Fruit fly (Drosophila melanogaster) whole organism, embryonic: ENCODE measurements around the gene CG15629.
A peak's percentile ranks its signal among the peaks of the same experiment; 100 is the strongest.

Experiments
- Awh ChIP-seq: fragments of 200-800 bp; sonication (Bioruptor generic); IDR thresholded peaks from 2 replicates; pipeline ENCODE4, ENCODE4 v1.3.6; 2022; ENCODE audit warnings: missing biosample characterization, missing genetic modification characterization
- CG11723 ChIP-seq: fragments of 200-800 bp; sonication (Bioruptor generic); optimal IDR thresholded peaks from 2 replicates; lab custom pipeline; 2017; ENCODE audit warnings: missing biosample characterization, mild to moderate bottlenecking, missing genetic modification characterization
- CG12391 ChIP-seq: fragments of 200-800 bp; sonication (Bioruptor generic); optimal IDR thresholded peaks from 3 replicates; lab custom pipeline; 2018; ENCODE audit warnings: missing biosample characterization, mild to moderate bottlenecking, missing genetic modification characterization, moderate library complexity
- CG12659 ChIP-seq: fragments of 200-800 bp; sonication (Bioruptor generic); optimal IDR thresholded peaks from 3 replicates; lab custom pipeline; 2017; ENCODE audit warnings: mild to moderate bottlenecking, missing biosample characterization, missing genetic modification reagents, missing genetic modification characterization
- CG12744 ChIP-seq: fragments of 200-800 bp; sonication (Bioruptor generic); optimal IDR thresholded peaks from 2 replicates; lab custom pipeline; 2016; ENCODE audit warnings: missing biosample characterization, missing genetic modification characterization
- CG13894 ChIP-seq: fragments of 200-800 bp; sonication (Bioruptor generic); optimal IDR thresholded peaks from 3 replicates; lab custom pipeline; 2018; ENCODE audit warnings: missing biosample characterization, mild to moderate bottlenecking, missing genetic modification characterization, moderate library complexity
- CG14014 ChIP-seq: fragments of 200-800 bp; sonication (Bioruptor generic); IDR thresholded peaks from 2 replicates; pipeline ENCODE4 v1.3.6; 2022; ENCODE audit warnings: missing biosample characterization, missing genetic modification characterization
- CG14050 ChIP-seq: fragments of 200-800 bp; sonication (Bioruptor generic); IDR thresholded peaks from 3 replicates; pipeline ENCODE4 v1.3.6; 2022; ENCODE audit warnings: missing biosample characterization, missing genetic modification characterization
- CG14667 ChIP-seq: fragments of 200-800 bp; sonication (Bioruptor generic); IDR thresholded peaks from 2 replicates; pipeline ENCODE4 v1.3.6; 2022; ENCODE audit warnings: missing biosample characterization, missing genetic modification characterization
- CG15269 ChIP-seq: fragments of 200-800 bp; sonication (Bioruptor generic); optimal IDR thresholded peaks from 2 replicates; lab custom pipeline; 2018; ENCODE audit warnings: missing biosample characterization, mild to moderate bottlenecking, missing genetic modification characterization, moderate library complexity
- CG15479 ChIP-seq: fragments of 200-800 bp; sonication (Bioruptor generic); optimal IDR thresholded peaks from 3 replicates; lab custom pipeline; 2019; ENCODE audit warnings: missing biosample characterization, mild to moderate bottlenecking, missing genetic modification characterization, moderate library complexity
- CG17328 ChIP-seq: fragments of 200-800 bp; sonication (Bioruptor generic); IDR thresholded peaks from 2 replicates; pipeline ENCODE4 v1.3.6; 2022; ENCODE audit warnings: missing biosample characterization, missing genetic modification characterization
- CG18764 ChIP-seq: fragments of 200-800 bp; sonication (Bioruptor generic); optimal IDR thresholded peaks from 3 replicates; lab custom pipeline; 2016; ENCODE audit warnings: missing biosample characterization, missing genetic modification characterization
- CG2712 ChIP-seq: fragments of 200-800 bp; optimal IDR thresholded peaks from 3 replicates; lab custom pipeline; 2019; ENCODE audit warnings: missing biosample characterization, mild to moderate bottlenecking, missing genetic modification characterization, moderate library complexity
- CG3847 ChIP-seq: fragments of 200-800 bp; sonication (Bioruptor generic); IDR thresholded peaks from 2 replicates; pipeline ENCODE4 v1.3.6; 2022; ENCODE audit warnings: missing biosample characterization, missing genetic modification characterization
- CG4328 ChIP-seq: fragments of 200-800 bp; sonication (Bioruptor generic); optimal IDR thresholded peaks from 3 replicates; lab custom pipeline; 2017; ENCODE audit warnings: missing biosample characterization, missing genetic modification reagents, missing genetic modification characterization
- CG43689 ChIP-seq: fragments of 200-800 bp; sonication (Bioruptor generic); IDR thresholded peaks from 2 replicates; pipeline ENCODE4 v1.3.6; 2022; ENCODE audit warnings: missing biosample characterization, missing genetic modification characterization
- Dbx ChIP-seq: fragments of 200-800 bp; sonication (Bioruptor generic); IDR thresholded peaks from 3 replicates; pipeline ENCODE4 v1.3.6; 2022; ENCODE audit warnings: missing biosample characterization, missing genetic modification characterization
- Deaf1 ChIP-seq: fragments of 200-800 bp; optimal IDR thresholded peaks from 3 replicates; lab custom pipeline; 2019; ENCODE audit warnings: missing biosample characterization, mild to moderate bottlenecking, missing genetic modification characterization, moderate library complexity
- E2f2 ChIP-seq: fragments of 200-800 bp; sonication (Bioruptor generic); IDR thresholded peaks from 2 replicates; pipeline ENCODE4 v1.3.6; 2022; ENCODE audit warnings: missing biosample characterization, missing genetic modification characterization
- Eip74EF ChIP-seq, 2 experiments: fragments of 200-800 bp in 1 of 2; fragments of >200 bp in 1 of 2; sonication (Bioruptor generic) in 1 of 2; optimal IDR thresholded peaks; 2 replicates each; lab custom pipeline; 2017 to 2019; ENCODE audit warnings: missing biosample characterization in 2 of 2, missing genetic modification characterization in 2 of 2, mild to moderate bottlenecking in 1 of 2, moderate library complexity in 1 of 2
- HLH3B ChIP-seq: fragments of 200-800 bp; sonication (Bioruptor generic); IDR thresholded peaks from 2 replicates; pipeline ENCODE4 v1.3.6; 2022; ENCODE audit warnings: missing biosample characterization, missing genetic modification characterization
- Hr51 ChIP-seq, 2 experiments: fragments of 200-800 bp; sonication (Bioruptor generic); optimal IDR thresholded peaks; 2 replicates in 1 of 2; 3 replicates in 1 of 2; lab custom pipeline; 2016 to 2018; ENCODE audit warnings: missing biosample characterization in 2 of 2, missing genetic modification characterization in 2 of 2, mild to moderate bottlenecking in 1 of 2, moderate library complexity in 1 of 2
- NC2α ChIP-seq: fragments of 200-800 bp; sonication (Bioruptor generic); optimal IDR thresholded peaks from 2 replicates; lab custom pipeline; 2016; ENCODE audit warnings: missing biosample characterization, missing genetic modification characterization
- Nf-YC ChIP-seq: fragments of 200-800 bp; optimal IDR thresholded peaks from 3 replicates; lab custom pipeline; 2019; ENCODE audit warnings: missing biosample characterization, mild to moderate bottlenecking, missing genetic modification characterization, moderate library complexity
- NfI ChIP-seq: fragments of 200-800 bp; sonication (Bioruptor generic); optimal IDR thresholded peaks from 3 replicates; lab custom pipeline; 2018; ENCODE audit warnings: missing biosample characterization, mild to moderate bottlenecking, missing genetic modification characterization, moderate library complexity
- Oaz ChIP-seq: fragments of 200-800 bp; sonication (Bioruptor generic); IDR thresholded peaks from 2 replicates; pipeline ENCODE4 v1.3.6; 2022; ENCODE audit warnings: missing biosample characterization, missing genetic modification characterization
- Pdp1 ChIP-seq, 2 experiments: fragments of 200-800 bp; sonication (Bioruptor generic); optimal IDR thresholded peaks; 3 replicates each; lab custom pipeline; 2016; ENCODE audit warnings: missing biosample characterization in 2 of 2, missing genetic modification characterization in 2 of 2, mild to moderate bottlenecking in 1 of 2, moderate library complexity in 1 of 2
- Ptx1 ChIP-seq: fragments of 200-800 bp; sonication (Bioruptor generic); IDR thresholded peaks from 2 replicates; pipeline ENCODE4 v1.3.6; 2022; ENCODE audit warnings: missing biosample characterization, missing genetic modification characterization
- Scr ChIP-seq: fragments of 200-800 bp; sonication (Bioruptor generic); IDR thresholded peaks from 2 replicates; pipeline ENCODE4 v1.3.6; 2022; ENCODE audit warnings: missing biosample characterization, missing genetic modification characterization; ENCODE audit not compliant: partially characterized antibody
- bsh ChIP-seq, 2 experiments: fragments of 200-800 bp; sonication (Bioruptor generic); optimal IDR thresholded peaks; 2 replicates each; lab custom pipeline; 2017 to 2018; ENCODE audit warnings: mild to moderate bottlenecking in 2 of 2, missing biosample characterization in 2 of 2, missing genetic modification characterization in 2 of 2, moderate library complexity in 1 of 2
- crol ChIP-seq: fragments of 200-800 bp; sonication (Bioruptor generic); IDR thresholded peaks from 2 replicates; pipeline ENCODE4 v1.3.6; 2022; ENCODE audit warnings: missing biosample characterization, missing genetic modification characterization
- dimm ChIP-seq: fragments of 200-800 bp; sonication (Bioruptor generic); IDR thresholded peaks from 2 replicates; pipeline ENCODE4 v1.3.6; 2022; ENCODE audit warnings: missing biosample characterization, missing genetic modification characterization
- fd3F ChIP-seq: fragments of 200-800 bp; sonication (Bioruptor generic); optimal IDR thresholded peaks from 2 replicates; lab custom pipeline; 2018; ENCODE audit warnings: missing biosample characterization, mild to moderate bottlenecking, missing genetic modification characterization, moderate library complexity
- hkb ChIP-seq, 2 experiments: fragments of 200-800 bp in 1 of 2; fragments of >200 bp in 1 of 2; sonication (Bioruptor generic) in 1 of 2; IDR thresholded peaks in 1 of 2; optimal IDR thresholded peaks in 1 of 2; 2 replicates each; pipeline versions ENCODE4 v1.3.6 to Lab custom; 2017 to 2022; ENCODE audit warnings: missing biosample characterization in 1 of 2, missing genetic modification characterization in 1 of 2
- nerfin-2 ChIP-seq: fragments of 200-800 bp; sonication (Bioruptor generic); IDR thresholded peaks from 2 replicates; pipeline ENCODE4 v1.3.6; 2022; ENCODE audit warnings: missing biosample characterization, missing genetic modification characterization; ENCODE audit not compliant: partially characterized antibody
- oc ChIP-seq: fragments of 200-800 bp; sonication (Bioruptor generic); optimal IDR thresholded peaks from 2 replicates; lab custom pipeline; 2018; ENCODE audit warnings: missing biosample characterization, mild to moderate bottlenecking, missing genetic modification characterization, moderate library complexity
- p53 ChIP-seq: fragments of 200-800 bp; sonication (Bioruptor generic); optimal IDR thresholded peaks from 2 replicates; lab custom pipeline; 2016; ENCODE audit warnings: missing biosample characterization, missing genetic modification characterization
- psq ChIP-seq: fragments of 200-800 bp; sonication (Bioruptor generic); optimal IDR thresholded peaks from 2 replicates; lab custom pipeline; 2017; ENCODE audit warnings: missing biosample characterization, missing genetic modification characterization
- row ChIP-seq: fragments of 200-800 bp; sonication (Bioruptor generic); IDR thresholded peaks from 3 replicates; pipeline ENCODE4 v1.3.6; 2022; ENCODE audit warnings: missing biosample characterization, missing genetic modification characterization
- seq ChIP-seq: fragments of 200-800 bp; sonication (Bioruptor generic); IDR thresholded peaks from 2 replicates; pipeline ENCODE4 v1.3.6; 2022; ENCODE audit warnings: missing biosample characterization, missing genetic modification characterization
- sisA ChIP-seq: fragments of 200-800 bp; sonication (Bioruptor generic); IDR thresholded peaks from 2 replicates; pipeline ENCODE4 v1.3.6; 2022; ENCODE audit warnings: missing biosample characterization, missing genetic modification characterization
- so ChIP-seq: fragments of 200-800 bp; sonication (Bioruptor generic); IDR thresholded peaks from 3 replicates; pipeline ENCODE4 v1.3.6; 2022; ENCODE audit warnings: missing biosample characterization, missing genetic modification characterization
- stc ChIP-seq: fragments of 200-800 bp; sonication (Bioruptor generic); IDR thresholded peaks from 2 replicates; pipeline ENCODE4 v1.3.6; 2022; ENCODE audit warnings: missing biosample characterization, missing genetic modification characterization
- tll ChIP-seq, 2 experiments: fragments of 200-800 bp in 1 of 2; fragments of >200 bp in 1 of 2; sonication (Bioruptor generic) in 1 of 2; optimal IDR thresholded peaks; 2 replicates each; lab custom pipeline; 2017 to 2019; ENCODE audit warnings: missing biosample characterization in 2 of 2, missing genetic modification characterization in 2 of 2, mild to moderate bottlenecking in 1 of 2, moderate library complexity in 1 of 2
- trem ChIP-seq: fragments of 200-800 bp; optimal IDR thresholded peaks from 3 replicates; lab custom pipeline; 2019; ENCODE audit warnings: missing biosample characterization, mild to moderate bottlenecking, missing genetic modification characterization, moderate library complexity
- unpg ChIP-seq: fragments of 200-800 bp; sonication (Bioruptor generic); optimal IDR thresholded peaks from 3 replicates; lab custom pipeline; 2018; ENCODE audit warnings: missing biosample characterization, mild to moderate bottlenecking, missing genetic modification characterization, moderate library complexity
- vvl ChIP-seq: fragments of 200-800 bp; sonication (Bioruptor generic); IDR thresholded peaks from 2 replicates; pipeline ENCODE4 v1.3.6; 2022; ENCODE audit warnings: missing biosample characterization, missing genetic modification characterization
- zf30C ChIP-seq: fragments of 200-800 bp; sonication (Bioruptor generic); optimal IDR thresholded peaks from 3 replicates; lab custom pipeline; 2018; ENCODE audit warnings: missing biosample characterization, mild to moderate bottlenecking, missing genetic modification characterization

Gene CG15629

DNA sequence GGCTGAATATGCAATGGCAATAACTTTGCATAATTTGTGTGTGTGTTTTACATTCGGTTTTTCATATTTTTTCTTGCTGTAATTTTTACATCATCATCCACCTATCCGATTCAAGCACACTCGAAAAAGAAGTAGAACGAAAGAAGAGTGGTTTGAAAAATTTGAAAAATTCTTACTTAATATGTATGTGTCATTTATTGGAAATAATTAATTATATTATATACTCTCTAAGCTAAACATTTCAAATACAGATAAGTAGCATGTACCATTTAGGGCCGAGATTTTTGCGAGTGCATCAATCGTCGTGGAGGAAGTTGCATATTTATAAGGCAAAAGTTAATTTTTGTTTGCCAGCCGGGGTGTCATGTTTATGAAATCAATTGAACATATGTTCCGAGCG, 6.7 kb upstream of the CG15629 start (continued):
- TF ChIP-seq CG43689 (GFP tag; lab: Robert Waterston, UW) (0 out of 2 replicates have a peak, but pooled peaks have one; percentile 5), crol (no peak), Eip74EF (GFP tag; optimal IDR thresholded peaks at IDR 0.05; lab: Kevin White, UChicago) (peak in 1 of 2 experiments; percentile 11), stc (GFP tag; lab: Robert Waterston, UW) (peak; percentile 12; the same call in 1 of the 2 replicates), Pdp1 (GFP tag; optimal IDR thresholded peaks at IDR 0.05; lab: Kevin White, UChicago) (no peak), so (peak; percentile 66; the same call in 2 of the 3 replicates), CG12744 (no peak), bsh (GFP tag; optimal IDR thresholded peaks at IDR 0.05; lab: Kevin White, UChicago) (peak in 1 of 2 experiments; percentile 19), Scr (GFP tag; lab: Robert Waterston, UW) (no peak), Dbx (GFP tag; lab: Robert Waterston, UW) (no peak), tll (GFP tag; optimal IDR thresholded peaks at IDR 0.05; lab: Kevin White, UChicago) (no peak), CG3847 (GFP tag; lab: Robert Waterston, UW) (no peak), oc (tag; lab: Kevin White, UChicago) (no peak), Hr51 (GFP tag; optimal IDR thresholded peaks at IDR 0.05; lab: Kevin White, UChicago) (peak in 1 of 2 experiments; percentile 62), CG17328 (GFP tag; lab: Robert Waterston, UW) (0 out of 2 replicates have a peak, but pooled peaks have one; percentile 21), CG2712 (peak; percentile 13), CG12391 (peak; percentile 1), p53 (GFP tag; lab: Kevin White, UChicago) (no peak), Oaz (GFP tag; lab: Robert Waterston, UW) (peak; percentile 37; the same call in 1 of the 2 replicates), CG14014 (peak; percentile 20; the same call in 1 of the 2 replicates), Nf-YC (tag; lab: Kevin White, UChicago) (peak; percentile 4), Ptx1 (GFP tag; lab: Robert Waterston, UW) (peak; percentile 64), unpg (GFP tag; lab: Kevin White, UChicago) (peak; percentile 53), NC2α (GFP tag; lab: Kevin White, UChicago) (no peak), E2f2 (GFP tag; lab: Robert Waterston, UW) (peak; percentile 12; the same call in 1 of the 2 replicates), zf30C (no peak), row (GFP tag; lab: Robert Waterston, UW) (peak; percentile 45; the same call in 2 of the 3 replicates), CG15269 (tag; lab: Kevin White, UChicago) (peak; percentile 49), fd3F (GFP tag; lab: Kevin White, UChicago) (peak; percentile 20), CG15479 (GFP tag; lab: Kevin White, UChicago) (no peak), dimm (GFP tag; lab: Robert Waterston, UW) (no peak), psq (GFP tag; lab: Kevin White, UChicago) (no peak), nerfin-2 (GFP tag; lab: Robert Waterston, UW) (no peak), CG4328 (GFP tag; lab: Kevin White, UChicago) (no peak), seq (GFP tag; lab: Robert Waterston, UW) (0 out of 2 replicates have a peak, but pooled peaks have one; percentile 27), CG11723 (GFP tag; lab: Kevin White, UChicago) (no peak), sisA (GFP tag; lab: Robert Waterston, UW) (peak; percentile 33; the same call in 1 of the 2 replicates), Awh (0 out of 2 replicates have a peak, but pooled peaks have one; percentile 27), hkb (optimal IDR thresholded peaks at IDR 0.05; lab: Kevin White, UChicago) (no peak), hkb (GFP tag; IDR thresholded peaks at IDR 0.05; lab: Robert Waterston, UW) (peak; percentile 75), CG13894 (tag; lab: Kevin White, UChicago) (no peak), HLH3B (GFP tag; lab: Robert Waterston, UW) (0 out of 2 replicates have a peak, but pooled peaks have one; percentile 62), NfI (GFP tag; lab: Kevin White, UChicago) (peak; percentile 32), Deaf1 (tag; lab: Kevin White, UChicago) (no peak), CG14050 (GFP tag; lab: Robert Waterston, UW) (peak; percentile 51; the same call in 2 of the 3 replicates), CG14667 (GFP tag; lab: Robert Waterston, UW) (0 out of 2 replicates have a peak, but pooled peaks have one; percentile 9), CG12659 (GFP tag; lab: Kevin White, UChicago) (no peak), CG18764 (GFP tag; lab: Kevin White, UChicago) (no peak), vvl (GFP tag; lab: Robert Waterston, UW) (peak; percentile 82), trem (tag; lab: Kevin White, UChicago) (no peak)
